Worm (Caenorhabditis elegans) whole organism, L4 larva: Measurements from ENCODE around the gene R05H10.7.

Experiments
- ceh-32 ChIP-seq: sonication (generic microtip); optimal IDR thresholded peaks from 2 replicates; lab custom pipeline; 2016; ENCODE audit warnings: mild to moderate bottlenecking, missing genetic modification characterization, missing compliant biosample characterization; ENCODE audit not compliant: poor library complexity
- jun-1 ChIP-seq: fragments of 150-350 bp; optimal IDR thresholded peaks from 2 replicates; lab custom pipeline; 2014; ENCODE audit warnings: missing biosample characterization, missing genetic modification reagents, missing genetic modification characterization
- lin-15B ChIP-seq: fragments of 150-350 bp; sonication (generic microtip); optimal IDR thresholded peaks from 3 replicates; lab custom pipeline; 2014; ENCODE audit warnings: missing biosample characterization, missing genetic modification characterization
- nhr-28 ChIP-seq: fragments of 150-350 bp; optimal IDR thresholded peaks from 2 replicates; lab custom pipeline; 2014; ENCODE audit warnings: missing biosample characterization, missing genetic modification characterization

DNA sequence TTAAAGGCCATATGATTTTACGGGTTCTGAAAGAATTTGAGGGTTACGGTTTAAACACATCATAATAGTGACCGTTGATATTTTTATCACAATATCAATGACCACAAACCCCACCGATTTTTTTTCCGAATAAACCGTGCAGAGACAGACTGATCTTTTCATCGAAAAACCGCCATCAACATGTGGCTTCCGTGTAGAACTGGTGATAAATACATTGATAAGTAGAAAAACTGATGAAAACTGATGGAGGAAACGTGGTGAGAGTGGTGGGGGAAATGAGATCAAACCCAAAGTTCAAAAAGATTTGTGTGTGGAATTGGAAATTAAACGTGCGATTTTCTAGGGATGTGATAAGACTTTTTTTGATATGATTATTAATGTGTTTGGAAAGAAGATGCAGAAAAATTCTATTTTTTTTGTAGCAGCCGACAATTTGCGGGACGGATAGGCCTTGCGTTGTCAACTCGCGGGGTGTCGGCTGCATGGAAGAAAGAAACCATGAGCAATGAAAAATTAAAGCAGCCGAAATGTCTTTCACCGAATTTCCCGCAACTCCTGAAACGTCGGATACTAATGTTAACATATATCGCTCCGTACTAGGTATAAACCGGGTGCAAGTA lies 16.6 kb upstream of the R05H10.7 start:
- TF ChIP-seq ceh-32 (no peak), jun-1 (no peak), nhr-28 (tag; lab: Kevin White, UChicago) (peak; percentile 87), lin-15B (tag; lab: Kevin White, UChicago) (no peak)
